Fruit fly (Drosophila melanogaster): Measurements from ENCODE around the gene AP-1sigma.

The AP-1sigma gene

DNA sequence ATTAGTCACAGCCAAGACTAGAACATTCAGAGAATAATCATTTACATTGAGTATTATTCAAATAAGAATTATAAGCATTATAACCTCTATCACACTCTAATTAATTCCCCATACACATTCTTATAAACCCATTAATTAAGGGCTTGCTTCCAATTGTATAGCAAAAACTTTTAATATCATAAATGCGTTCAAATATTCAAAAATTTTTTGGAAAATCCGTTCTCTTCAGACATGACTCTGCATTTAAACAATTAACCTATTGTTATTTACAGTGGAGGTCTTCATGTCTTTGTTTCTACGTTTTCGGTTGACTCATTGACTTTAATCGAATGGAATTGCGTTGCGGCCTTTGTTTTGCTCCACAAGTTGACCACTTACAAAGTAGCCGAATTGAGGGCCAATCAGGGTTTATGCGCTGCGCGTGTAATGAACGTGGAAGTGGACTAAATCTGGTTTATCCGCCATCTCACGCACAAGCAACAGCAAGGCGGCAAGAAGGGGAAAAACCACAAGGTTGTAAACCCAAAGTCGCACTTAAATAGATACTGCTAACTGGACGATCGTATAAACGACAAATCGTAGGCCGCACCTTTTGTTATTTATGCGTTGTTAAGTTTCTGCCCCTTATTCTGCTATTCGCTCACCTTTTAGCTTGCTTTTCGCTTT lies 37.4 kb upstream of the AP-1sigma start:
- TF ChIP-seq CG15710 (tag; optimal IDR thresholded peaks at IDR 0.05) (peak; percentile 58), Ets98B (GFP tag; IDR thresholded peaks at IDR 0.05) (peak; percentile 52), CG34367 (tag; optimal IDR thresholded peaks at IDR 0.05) (peak; percentile 37), CG9948 (tag; optimal IDR thresholded peaks at IDR 0.05) (peak; percentile 33), Pif1A (GFP tag; optimal IDR thresholded peaks at IDR 0.05) (peak; percentile 6), rn (GFP tag; IDR thresholded peaks at IDR 0.05) (no peak), EcR (GFP tag; optimal IDR thresholded peaks at IDR 0.05) (peak; percentile 62), CG4496 (GFP tag; IDR thresholded peaks at IDR 0.05) (peak; percentile 74), D1 (tag; optimal IDR thresholded peaks at IDR 0.05) (no peak), CG32121 (GFP tag; IDR thresholded peaks at IDR 0.05) (peak; percentile 24; the same call in 1 of the 2 replicates), fd96Ca (GFP tag; IDR thresholded peaks at IDR 0.05) (peak; percentile 62; the same call in 2 of the 3 replicates), CG8159 (tag; optimal IDR thresholded peaks at IDR 0.05) (peak; percentile 51), gl (tag; optimal IDR thresholded peaks at IDR 0.05) (peak; percentile 44), CG12605 (GFP tag; IDR thresholded peaks at IDR 0.05) (no peak), CG10348 (GFP tag; IDR thresholded peaks at IDR 0.05) (no peak), CG8301 (tag; optimal IDR thresholded peaks at IDR 0.05) (no peak), Snoo (tag; optimal IDR thresholded peaks at IDR 0.05) (peak; percentile 52), CG17806 (tag; optimal IDR thresholded peaks at IDR 0.05) (peak; percentile 36), CG14655 (GFP tag; optimal IDR thresholded peaks at IDR 0.05) (no peak), CG13204 (GFP tag; optimal IDR thresholded peaks at IDR 0.05) (no peak), Pif1B (GFP tag; optimal IDR thresholded peaks at IDR 0.05) (no peak)

- no peak for TF ChIP-seq D1 (tag; optimal IDR thresholded peaks at IDR 0.05)
- TF ChIP-seq CG9948 (tag; optimal IDR thresholded peaks at IDR 0.05): peak; percentile 57
- TF ChIP-seq Pif1A (GFP tag; optimal IDR thresholded peaks at IDR 0.05): peak; percentile 62
- TF ChIP-seq Ets98B (GFP tag; IDR thresholded peaks at IDR 0.05): peak; percentile 79
- TF ChIP-seq Pif1B (GFP tag; optimal IDR thresholded peaks at IDR 0.05): peak; percentile 50
- no peak for TF ChIP-seq Snoo (tag; optimal IDR thresholded peaks at IDR 0.05)
- TF ChIP-seq CG34367 (tag; optimal IDR thresholded peaks at IDR 0.05): no peak
- peak; percentile 38 for TF ChIP-seq EcR (GFP tag; optimal IDR thresholded peaks at IDR 0.05)
- no peak for TF ChIP-seq CG10348 (GFP tag; IDR thresholded peaks at IDR 0.05)
- no peak for TF ChIP-seq gl (tag; optimal IDR thresholded peaks at IDR 0.05)
- peak; percentile 60 for TF ChIP-seq CG8301 (tag; optimal IDR thresholded peaks at IDR 0.05)
- peak; percentile 63; the same call in 1 of the 3 replicates for TF ChIP-seq fd96Ca (GFP tag; IDR thresholded peaks at IDR 0.05)
- TF ChIP-seq CG17806 (tag; optimal IDR thresholded peaks at IDR 0.05): peak; percentile 70
- TF ChIP-seq CG12605 (GFP tag; IDR thresholded peaks at IDR 0.05): no peak
- peak; percentile 53 for TF ChIP-seq CG8159 (tag; optimal IDR thresholded peaks at IDR 0.05)
- peak; percentile 68; the same call in 2 of the 3 replicates for TF ChIP-seq CG4496 (GFP tag; IDR thresholded peaks at IDR 0.05)
- peak; percentile 44 for TF ChIP-seq CG15710 (tag; optimal IDR thresholded peaks at IDR 0.05)
- peak; percentile 31 for TF ChIP-seq CG13204 (GFP tag; optimal IDR thresholded peaks at IDR 0.05)
- no peak for TF ChIP-seq CG14655 (GFP tag; optimal IDR thresholded peaks at IDR 0.05)
- TF ChIP-seq rn (GFP tag; IDR thresholded peaks at IDR 0.05): 0 out of 2 replicates have a peak, but pooled peaks have one; percentile 36
- TF ChIP-seq CG32121 (GFP tag; IDR thresholded peaks at IDR 0.05): peak; percentile 70
These were observed 36.5 kb upstream of the AP-1sigma start for dm6 chr3R:23921701-23922501.

- TF ChIP-seq Pif1B (GFP tag; optimal IDR thresholded peaks at IDR 0.05) (no peak), CG10348 (GFP tag; IDR thresholded peaks at IDR 0.05) (no peak), EcR (GFP tag; optimal IDR thresholded peaks at IDR 0.05) (peak; percentile 24), rn (GFP tag; IDR thresholded peaks at IDR 0.05) (no peak), CG13204 (GFP tag; optimal IDR thresholded peaks at IDR 0.05) (no peak), D1 (tag; optimal IDR thresholded peaks at IDR 0.05) (no peak), Ets98B (GFP tag; IDR thresholded peaks at IDR 0.05) (peak; percentile 58), CG12605 (GFP tag; IDR thresholded peaks at IDR 0.05) (peak; percentile 57; the same call in 1 of the 2 replicates), CG34367 (tag; optimal IDR thresholded peaks at IDR 0.05) (no peak), CG8159 (tag; optimal IDR thresholded peaks at IDR 0.05) (peak; percentile 46), gl (tag; optimal IDR thresholded peaks at IDR 0.05) (peak; percentile 36), CG4496 (GFP tag; IDR thresholded peaks at IDR 0.05) (peak; percentile 55; the same call in 2 of the 3 replicates), Snoo (tag; optimal IDR thresholded peaks at IDR 0.05) (peak; percentile 4)
These were observed 35.7 kb upstream of the AP-1sigma start, which contains the start of the genes sba and CG31141 for dm6 chr3R:23922502-23923350. Gene sba, minus strand, starts transcription at chr3R:23922973. Gene CG31141, plus strand, starts transcription at chr3R:23923300.

DNA sequence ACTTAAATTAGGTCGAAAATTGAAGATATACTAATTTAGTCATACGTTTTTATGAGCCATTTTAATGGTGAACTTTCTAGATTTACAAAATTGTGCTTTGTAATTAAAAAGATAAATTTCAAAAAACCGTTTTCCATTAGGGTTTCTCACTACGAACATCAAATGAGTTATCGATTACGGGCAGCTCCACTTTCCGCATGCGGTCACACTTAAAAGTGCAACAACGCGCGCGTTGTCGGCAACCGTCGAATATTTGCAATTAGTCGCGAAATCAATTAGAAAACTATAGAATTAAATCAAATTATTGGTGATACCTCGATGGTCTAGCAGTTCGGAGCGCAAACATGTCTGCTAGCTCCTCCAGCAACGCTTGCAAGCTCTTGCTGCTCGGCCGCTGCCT lies 34.3 kb upstream of the AP-1sigma start, which contains the start of gene Ndc1:
Gene Ndc1, plus strand, starts transcription at position 200 of the 400 bp plus-strand sequence.
- TF ChIP-seq CG9948 (tag; optimal IDR thresholded peaks at IDR 0.05): no peak
- TF ChIP-seq CG14655 (GFP tag; optimal IDR thresholded peaks at IDR 0.05): no peak
- TF ChIP-seq rn (GFP tag; IDR thresholded peaks at IDR 0.05): no peak
- no peak for TF ChIP-seq D1 (tag; optimal IDR thresholded peaks at IDR 0.05)
- no peak for TF ChIP-seq fd96Ca (GFP tag; IDR thresholded peaks at IDR 0.05)
- no peak for TF ChIP-seq CG10348 (GFP tag; IDR thresholded peaks at IDR 0.05)
- no peak for TF ChIP-seq Pif1B (GFP tag; optimal IDR thresholded peaks at IDR 0.05)
- TF ChIP-seq Snoo (tag; optimal IDR thresholded peaks at IDR 0.05): no peak
- no peak for TF ChIP-seq EcR (GFP tag; optimal IDR thresholded peaks at IDR 0.05)
- TF ChIP-seq CG17806 (tag; optimal IDR thresholded peaks at IDR 0.05): no peak
- TF ChIP-seq CG12605 (GFP tag; IDR thresholded peaks at IDR 0.05): no peak
- TF ChIP-seq CG8159 (tag; optimal IDR thresholded peaks at IDR 0.05): no peak
